Fruit fly (Drosophila melanogaster) whole organism, larva: ENCODE data around the gene CG44085.
A peak's percentile ranks its signal among the peaks of the same experiment; 100 is the strongest.

Experiments used
- noc ChIP-seq: fragments of 200-800 bp; sonication (Bioruptor generic); optimal IDR thresholded peaks from 3 replicates; lab custom pipeline; 2019; ENCODE audit warnings: missing biosample characterization, mild to moderate bottlenecking, missing genetic modification characterization, moderate library complexity

CG44085 gene

dm6 chr2L:13245855-13246645 lies 14.8 kb upstream of the CG44085 start, which contains the start of gene CG16820:
Gene CG16820, plus strand, starts transcription at chr2L:13246232.
- TF ChIP-seq noc: no peak

dm6 chr2L:13251167-13251566 lies 9.6 kb upstream of the CG44085 start:
- TF ChIP-seq noc: no peak

- TF ChIP-seq noc: no peak
Measured at dm6 chr2L:13257177-13257576, 3.6 kb upstream of the CG44085 start, which contains the start of gene Naa20B. Gene Naa20B, plus strand, starts transcription at chr2L:13257477.

dm6 chr2L:13258702-13259101 lies 2.1 kb upstream of the CG44085 start:
- no peak for TF ChIP-seq noc

dm6 chr2L:13259643-13260042 lies 1.2 kb upstream of the CG44085 start, which contains the start of gene CG31730:
Gene CG31730, minus strand, starts transcription at chr2L:13259743.
- TF ChIP-seq noc: no peak

dm6 chr2L:13265776-13266175 lies 5.0 kb downstream of the CG44085 start, which contains the start of gene CG31848:
Gene CG31848, minus strand, starts transcription at chr2L:13265876.
- TF ChIP-seq noc: no peak

- TF ChIP-seq noc: no peak
Measured at dm6 chr2L:13266627-13267026, 5.8 kb downstream of the CG44085 start.

dm6 chr2L:13268040-13268652 lies 7.3 kb downstream of the CG44085 start:
- TF ChIP-seq noc: no peak

dm6 chr2L:13272541-13272940 lies 11.7 kb downstream of the CG44085 start:
- no peak for TF ChIP-seq noc

dm6 chr2L:13285791-13286190 lies 25.0 kb downstream of the CG44085 start:
- TF ChIP-seq noc: no peak

dm6 chr2L:13286456-13286855 lies 25.6 kb downstream of the CG44085 start, which contains the start of the genes Drep4 and Uvrag:
Gene Drep4, minus strand, starts transcription at chr2L:13286462.
Gene Uvrag, plus strand, starts transcription at chr2L:13286777.
- no peak for TF ChIP-seq noc

- no peak for TF ChIP-seq noc
Measured at dm6 chr2L:13289689-13290088, 28.9 kb downstream of the CG44085 start, which contains the start of gene CG31729. Gene CG31729, plus strand, starts transcription at chr2L:13289997.

dm6 chr2L:13290276-13291065 lies 29.7 kb downstream of the CG44085 start:
- peak; percentile 93 for TF ChIP-seq noc

dm6 chr2L:13291066-13291434 lies 30.2 kb downstream of the CG44085 start:
- no peak for TF ChIP-seq noc

- TF ChIP-seq noc: no peak
Measured at dm6 chr2L:13291960-13292487, 31.2 kb downstream of the CG44085 start.

- TF ChIP-seq noc: no peak
Measured at dm6 chr2L:13292626-13293025, 31.8 kb downstream of the CG44085 start, which contains the start of gene CG16824. Gene CG16824, plus strand, starts transcription at chr2L:13293009.
